Worm (Caenorhabditis elegans): ENCODE measurements around the gene W08G11.3.

Gene W08G11.3

ce11 chrV:16355941-16356340 is 11.5 kb upstream of the W08G11.3 start (continued):
- TF ChIP-seq nhr-102 (tag; optimal IDR thresholded peaks at IDR 0.05): peak; percentile 75
- 0 out of 2 replicates have a peak, but pooled peaks have one; percentile 45 for TF ChIP-seq lin-29 (GFP tag; IDR thresholded peaks at IDR 0.05)
- no peak for TF ChIP-seq nhr-41 (GFP tag; IDR thresholded peaks at IDR 0.05)
- TF ChIP-seq arid-1 (GFP tag; conservative IDR thresholded peaks at IDR 0.05): peak; percentile 78
- no peak for TF ChIP-seq madf-5 (GFP tag; IDR thresholded peaks at IDR 0.05)
- peak; percentile 74 for TF ChIP-seq spr-1 (tag; optimal IDR thresholded peaks at IDR 0.05)

ce11 chrV:16356798-16357197 is 10.7 kb upstream of the W08G11.3 start:
- TF ChIP-seq nhr-77 (tag; optimal IDR thresholded peaks at IDR 0.05) (no peak), lin-38 (GFP tag; IDR thresholded peaks at IDR 0.05) (peak; percentile 90)

DNA sequence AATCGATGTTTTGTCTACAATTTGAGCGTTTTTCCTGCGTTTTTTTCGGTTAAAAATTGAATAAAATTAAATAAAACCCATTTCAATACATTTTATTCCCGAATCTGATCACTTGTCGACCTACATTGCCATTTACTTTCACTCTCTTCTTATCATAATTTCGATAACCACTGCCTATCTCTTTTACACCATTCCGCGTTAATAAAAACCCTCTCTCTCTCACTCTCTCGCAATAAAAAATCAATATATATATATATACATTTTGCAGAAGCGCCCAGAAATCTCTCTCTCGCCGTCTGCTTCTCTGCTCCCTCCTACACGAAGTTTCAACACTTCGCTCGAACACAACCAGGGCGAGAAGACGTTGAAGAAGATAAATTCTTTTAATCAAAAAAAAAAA is 10.2 kb upstream of the W08G11.3 start, which contains the start of gene pptr-1:
TSS of gene pptr-1 (plus strand) at position 269 of the 400 bp plus-strand sequence.
- 0 out of 2 replicates have a peak, but pooled peaks have one; percentile 15 for TF ChIP-seq hmg-1.1 (GFP tag; IDR thresholded peaks at IDR 0.05)
- no peak for TF ChIP-seq ceh-20 (GFP tag; IDR thresholded peaks at IDR 0.05)
- peak; percentile 55 for TF ChIP-seq nhr-28 (tag; optimal IDR thresholded peaks at IDR 0.05)
- TF ChIP-seq pha-4 (GFP tag; IDR thresholded peaks at IDR 0.05): 0 out of 2 replicates have a peak, but pooled peaks have one; percentile 34
- no peak for TF ChIP-seq pha-4 (tag; optimal IDR thresholded peaks at IDR 0.05)
- TF ChIP-seq mes-2 (tag; optimal IDR thresholded peaks at IDR 0.05; ENCODE audit: poor library complexity, severe bottlenecking): peak; percentile 30
- TF ChIP-seq mep-1 (tag; optimal IDR thresholded peaks at IDR 0.05): peak; percentile 42
- peak in 1 of 2 experiments; percentile 28 for TF ChIP-seq mdl-1 (tag; optimal IDR thresholded peaks at IDR 0.05)
- TF ChIP-seq rbr-2 (tag; optimal IDR thresholded peaks at IDR 0.05): no peak
- peak; percentile 25 for TF ChIP-seq nhr-102 (tag; optimal IDR thresholded peaks at IDR 0.05)
- TF ChIP-seq lir-3 (tag; optimal IDR thresholded peaks at IDR 0.05): no peak
- no peak for TF ChIP-seq daf-16 (GFP tag; optimal IDR thresholded peaks at IDR 0.05)
- TF ChIP-seq daf-16 (tag; optimal IDR thresholded peaks at IDR 0.05): peak; percentile 63
- TF ChIP-seq ama-1 (optimal IDR thresholded peaks at IDR 0.05): no peak
- TF ChIP-seq dmd-6 (GFP tag; IDR thresholded peaks at IDR 0.05): peak; percentile 61; the same call in 1 of the 2 replicates
- TF ChIP-seq dpl-1 (GFP tag; optimal IDR thresholded peaks at IDR 0.05): peak; percentile 3
- peak; percentile 40 for TF ChIP-seq dve-1 (tag; optimal IDR thresholded peaks at IDR 0.05; ENCODE audit: insufficient read depth)
- no peak for TF ChIP-seq nhr-41 (GFP tag; IDR thresholded peaks at IDR 0.05)
- TF ChIP-seq unc-130 (GFP tag; optimal IDR thresholded peaks at IDR 0.05): no peak
- peak; percentile 73 for TF ChIP-seq hlh-11 (tag; optimal IDR thresholded peaks at IDR 0.05)
- peak; percentile 48 for TF ChIP-seq pqm-1 (tag; optimal IDR thresholded peaks at IDR 0.05)
- TF ChIP-seq vab-7 (GFP tag; IDR thresholded peaks at IDR 0.05): no peak
- peak; percentile 30; the same call in 1 of the 2 replicates for TF ChIP-seq php-3 (GFP tag; IDR thresholded peaks at IDR 0.05)
- TF ChIP-seq nhr-11 (tag; optimal IDR thresholded peaks at IDR 0.05): no peak
- no peak for TF ChIP-seq tag-97 (GFP tag; IDR thresholded peaks at IDR 0.05)
- peak; percentile 12 for TF ChIP-seq hlh-30 (tag; optimal IDR thresholded peaks at IDR 0.05; ENCODE audit: insufficient read depth)

DNA sequence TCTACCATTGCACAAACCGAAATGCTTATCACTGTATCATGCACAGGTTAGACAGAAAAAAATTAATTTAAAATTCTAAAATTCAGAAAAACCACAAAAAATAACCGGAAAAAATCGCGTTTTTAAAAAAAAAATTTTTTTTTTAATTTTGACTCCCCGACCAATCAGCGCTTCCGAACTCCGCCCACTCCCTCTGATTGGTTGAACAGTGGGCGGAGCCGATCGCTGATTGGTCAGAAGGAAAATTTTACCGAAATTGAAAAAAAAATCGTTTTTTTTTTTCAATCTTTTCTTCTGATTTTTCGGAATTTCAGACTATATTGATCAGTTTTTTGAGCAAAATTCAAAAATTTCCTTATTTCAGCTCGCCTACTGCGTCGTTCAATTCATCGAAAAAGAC is 6.1 kb upstream of the W08G11.3 start:
- TF ChIP-seq nhr-237 (tag; optimal IDR thresholded peaks at IDR 0.05) (no peak), zip-2 (tag; optimal IDR thresholded peaks at IDR 0.05) (no peak), rbr-2 (tag; optimal IDR thresholded peaks at IDR 0.05) (no peak), spr-1 (tag; optimal IDR thresholded peaks at IDR 0.05) (no peak), ceh-44 (GFP tag; IDR thresholded peaks at IDR 0.05) (no peak), aha-1 (tag) (no peak), snpc-4 (tag; optimal IDR thresholded peaks at IDR 0.05) (no peak), fos-1 (tag; optimal IDR thresholded peaks at IDR 0.05) (no peak), zip-11 (GFP tag; IDR thresholded peaks at IDR 0.05) (no peak)

Measured in whole organism, L4 larva.